Worm (Caenorhabditis elegans): Measurements from ENCODE around the gene wht-4.

wht-4 gene

DNA sequence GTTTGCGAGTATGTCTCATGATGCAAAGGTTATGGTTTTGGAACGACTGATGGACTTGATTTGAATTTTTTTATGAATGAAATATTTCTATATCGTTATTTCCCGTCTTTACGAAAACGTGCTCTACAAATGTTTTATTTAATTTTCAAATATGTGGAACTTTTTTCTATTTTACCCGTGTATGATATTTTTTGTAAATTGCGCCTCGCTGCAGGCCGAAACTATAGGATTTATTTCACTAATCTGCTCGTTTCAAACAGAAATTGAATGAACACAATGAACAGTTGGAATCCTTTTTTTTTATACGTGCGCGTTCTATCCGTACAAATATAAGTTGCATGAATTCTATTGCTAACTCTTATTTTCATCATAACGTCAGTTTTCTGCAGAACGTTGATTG lies 19.2 kb downstream of the wht-4 start, which contains the start of gene btb-18:
Gene btb-18 (plus strand): TSS at position 301 of the 400 bp plus-strand sequence.
- TF ChIP-seq bed-3 (GFP tag; optimal IDR thresholded peaks at IDR 0.05), result no peak
- TF ChIP-seq unc-120 (tag; optimal IDR thresholded peaks at IDR 0.05; ENCODE audit: poor library complexity, severe bottlenecking), result no peak
- TF ChIP-seq nhr-237 (tag; optimal IDR thresholded peaks at IDR 0.05), result no peak
- TF ChIP-seq tbx-8 (GFP tag; optimal IDR thresholded peaks at IDR 0.05), result no peak
- no peak for TF ChIP-seq unc-62 (GFP tag; optimal IDR thresholded peaks at IDR 0.05)
- TF ChIP-seq elt-1 (tag; optimal IDR thresholded peaks at IDR 0.05; ENCODE audit: borderline replicate concordance, insufficient read depth), result no peak
- TF ChIP-seq sem-2 (GFP tag; optimal IDR thresholded peaks at IDR 0.05), result no peak
- no peak for TF ChIP-seq lsy-2 (tag; optimal IDR thresholded peaks at IDR 0.05)
- TF ChIP-seq nhr-12 (tag; optimal IDR thresholded peaks at IDR 0.05), result no peak
- TF ChIP-seq M03D4.4 (tag; optimal IDR thresholded peaks at IDR 0.05), result no peak
- no peak for TF ChIP-seq blmp-1 (tag; optimal IDR thresholded peaks at IDR 0.05)
- no peak for TF ChIP-seq ces-1 (GFP tag; optimal IDR thresholded peaks at IDR 0.05)
- no peak for TF ChIP-seq snpc-4 (tag; optimal IDR thresholded peaks at IDR 0.05)
- no peak for TF ChIP-seq pha-4 (tag; optimal IDR thresholded peaks at IDR 0.05)
- TF ChIP-seq unc-39 (tag; optimal IDR thresholded peaks at IDR 0.05), result no peak
- no peak for TF ChIP-seq nhr-28 (tag; optimal IDR thresholded peaks at IDR 0.05)
- TF ChIP-seq ztf-11 (tag; optimal IDR thresholded peaks at IDR 0.05), result no peak
- TF ChIP-seq cnd-1 (tag; optimal IDR thresholded peaks at IDR 0.05), result no peak
- TF ChIP-seq mls-2 (tag; optimal IDR thresholded peaks at IDR 0.05), result no peak

DNA sequence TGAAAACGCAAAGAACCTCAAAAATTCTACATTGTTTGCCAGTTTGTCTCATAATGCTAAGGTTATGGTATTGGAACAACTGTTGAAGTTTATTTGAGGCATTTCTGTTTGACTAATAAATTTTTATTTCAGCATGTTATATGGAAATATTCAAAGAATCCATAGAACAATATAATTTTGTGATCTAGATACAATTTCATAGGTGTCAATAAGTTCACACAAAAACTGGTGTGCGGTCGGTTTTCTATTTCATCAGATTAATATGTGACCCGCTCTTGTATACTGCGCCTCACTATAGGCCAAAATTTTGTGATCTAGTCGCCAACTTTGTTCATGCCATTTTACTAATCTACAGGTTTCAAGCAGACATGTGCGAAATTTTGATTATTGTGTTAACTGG lies 20.7 kb downstream of the wht-4 start, which contains the start of gene btb-22:
Gene btb-22 (plus strand): TSS at position 301 of the 400 bp plus-strand sequence.
- no peak for TF ChIP-seq unc-120 (tag; optimal IDR thresholded peaks at IDR 0.05; ENCODE audit: poor library complexity, severe bottlenecking)
- no peak for TF ChIP-seq snpc-4 (tag; optimal IDR thresholded peaks at IDR 0.05)
- TF ChIP-seq mep-1 (tag; optimal IDR thresholded peaks at IDR 0.05), result no peak
- TF ChIP-seq lin-32 (GFP tag; optimal IDR thresholded peaks at IDR 0.05), result no peak
- no peak for TF ChIP-seq cnd-1 (tag; optimal IDR thresholded peaks at IDR 0.05)
- no peak for TF ChIP-seq hlh-1 (tag; optimal IDR thresholded peaks at IDR 0.05)
- TF ChIP-seq ces-1 (GFP tag; optimal IDR thresholded peaks at IDR 0.05), result no peak
- no peak for TF ChIP-seq M03D4.4 (tag; optimal IDR thresholded peaks at IDR 0.05)
- no peak for TF ChIP-seq lsy-2 (tag; optimal IDR thresholded peaks at IDR 0.05)
- TF ChIP-seq ceh-43 (GFP tag; optimal IDR thresholded peaks at IDR 0.05), result no peak
- TF ChIP-seq flh-1 (GFP tag; optimal IDR thresholded peaks at IDR 0.05), result no peak
- TF ChIP-seq unc-62 (GFP tag; optimal IDR thresholded peaks at IDR 0.05), result no peak
- no peak for TF ChIP-seq bed-3 (GFP tag; optimal IDR thresholded peaks at IDR 0.05)
- TF ChIP-seq mab-5 (tag; optimal IDR thresholded peaks at IDR 0.05), result no peak
- no peak for TF ChIP-seq ham-2 (GFP tag; optimal IDR thresholded peaks at IDR 0.05)

DNA sequence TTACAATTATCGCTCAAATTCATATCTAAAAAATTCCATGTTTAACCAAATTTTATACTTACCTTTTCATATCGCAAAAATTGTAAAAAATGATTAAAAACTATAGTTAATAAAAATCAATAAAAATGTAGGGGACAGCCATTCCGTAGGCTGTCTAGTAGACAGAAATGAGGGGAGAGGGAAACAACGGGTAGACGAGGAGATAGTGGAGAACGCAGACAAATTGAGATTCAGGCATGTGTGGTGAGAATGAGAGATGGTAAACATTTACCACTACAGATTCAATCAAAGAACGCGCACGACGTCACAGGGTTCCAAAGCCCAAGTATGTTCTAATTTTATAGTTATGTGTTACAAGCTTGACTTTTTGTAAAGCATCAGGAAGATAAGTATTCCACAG lies 24.8 kb downstream of the wht-4 start:
- TF ChIP-seq cnd-1 (tag; optimal IDR thresholded peaks at IDR 0.05) (no peak), M03D4.4 (tag; optimal IDR thresholded peaks at IDR 0.05) (no peak), nhr-237 (tag; optimal IDR thresholded peaks at IDR 0.05) (no peak), flh-1 (GFP tag; optimal IDR thresholded peaks at IDR 0.05) (no peak), drap-1 (GFP tag; optimal IDR thresholded peaks at IDR 0.05) (no peak), pha-4 (tag; optimal IDR thresholded peaks at IDR 0.05) (peak; percentile 21), ces-1 (GFP tag; optimal IDR thresholded peaks at IDR 0.05) (peak; percentile 45)

DNA sequence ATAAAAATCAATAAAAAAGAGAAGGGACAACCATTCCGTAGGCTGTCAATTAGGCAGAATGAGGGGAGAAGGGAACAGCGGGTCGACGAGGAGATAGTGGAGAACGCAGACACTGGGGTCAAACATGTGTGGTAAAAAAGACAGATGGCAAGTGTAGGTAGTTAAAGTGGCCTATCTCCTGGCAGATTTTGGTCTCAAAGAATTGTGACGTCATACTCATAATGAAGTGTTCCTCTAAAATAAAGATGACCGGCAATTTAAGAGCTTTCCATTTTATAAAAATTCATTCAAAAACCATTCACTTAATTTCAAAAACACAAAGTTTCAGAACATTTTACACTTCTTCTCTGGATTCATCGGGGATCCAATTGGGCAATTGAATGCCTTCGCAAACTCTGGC lies 31.2 kb downstream of the wht-4 start:
- TF ChIP-seq zip-8 (tag; optimal IDR thresholded peaks at IDR 0.05) (peak; percentile 80), lin-32 (GFP tag; optimal IDR thresholded peaks at IDR 0.05) (peak; percentile 44), cnd-1 (tag; optimal IDR thresholded peaks at IDR 0.05) (peak; percentile 60)

DNA sequence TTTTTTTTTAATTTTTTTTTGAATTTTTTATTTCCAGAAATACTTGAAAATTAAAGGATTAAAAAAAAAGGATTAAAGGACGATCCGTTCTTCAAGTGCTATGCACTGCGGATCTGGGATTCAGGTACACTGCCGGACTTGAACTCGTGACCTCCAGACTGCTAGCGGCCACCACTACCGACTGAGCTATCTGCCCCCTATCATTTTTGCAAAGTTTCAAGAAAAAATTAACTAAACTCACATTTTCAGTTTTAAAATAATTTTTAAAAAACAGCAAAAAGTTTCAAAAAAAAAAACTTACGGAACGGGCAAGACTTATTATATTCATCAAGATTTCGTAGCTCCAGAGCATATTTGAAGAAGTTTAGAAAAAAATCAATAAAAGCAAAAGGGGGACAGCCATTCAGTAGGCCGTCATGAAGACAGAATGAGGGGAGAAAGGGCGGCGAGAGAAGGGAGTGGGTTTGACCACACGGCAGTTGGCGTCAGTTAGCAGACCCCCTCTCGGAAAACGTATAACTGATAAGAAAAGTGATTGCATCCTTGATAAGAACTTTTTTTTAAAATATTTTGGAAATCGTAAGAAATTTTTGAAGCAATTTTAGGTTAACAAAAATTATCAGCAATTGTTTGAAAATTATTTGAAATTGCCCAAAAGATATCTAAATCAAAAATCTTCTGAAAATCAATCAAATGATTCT lies 32.4 kb downstream of the wht-4 start:
- TF ChIP-seq unc-120 (tag; optimal IDR thresholded peaks at IDR 0.05; ENCODE audit: poor library complexity, severe bottlenecking), result peak; percentile 4
- TF ChIP-seq unc-39 (tag; optimal IDR thresholded peaks at IDR 0.05), result no peak
- TF ChIP-seq snpc-4 (tag; optimal IDR thresholded peaks at IDR 0.05), result no peak
- TF ChIP-seq blmp-1 (tag; optimal IDR thresholded peaks at IDR 0.05), result no peak
- TF ChIP-seq hlh-1 (tag; optimal IDR thresholded peaks at IDR 0.05), result peak; percentile 72

DNA sequence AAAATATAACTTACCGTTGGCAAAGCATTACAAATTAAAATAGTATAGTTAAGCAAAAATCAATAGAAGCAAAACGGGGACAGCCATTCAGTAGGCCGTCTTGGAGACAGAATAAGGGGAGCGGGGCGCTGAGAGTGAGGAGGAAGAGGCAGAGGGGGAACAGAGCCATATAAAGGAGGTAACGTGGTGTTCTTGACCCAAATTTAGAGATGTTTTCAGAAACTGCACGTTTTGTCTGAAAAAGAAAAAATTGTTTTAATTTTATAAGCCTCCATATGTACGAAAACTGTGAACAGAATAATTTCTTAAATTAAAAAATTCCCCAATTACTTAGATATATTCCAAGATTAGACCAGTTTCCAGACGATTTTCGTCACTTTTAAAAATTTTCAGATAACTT lies 34.7 kb downstream of the wht-4 start, which contains the start of gene F39E9.6:
Gene F39E9.6 (minus strand): TSS at position 101 of the 400 bp plus-strand sequence.
- TF ChIP-seq zip-8 (tag; optimal IDR thresholded peaks at IDR 0.05), result no peak
- TF ChIP-seq drap-1 (GFP tag; optimal IDR thresholded peaks at IDR 0.05), result no peak
- no peak for TF ChIP-seq ceh-39 (tag; optimal IDR thresholded peaks at IDR 0.05)
- TF ChIP-seq nhr-237 (tag; optimal IDR thresholded peaks at IDR 0.05), result no peak
- TF ChIP-seq blmp-1 (tag; optimal IDR thresholded peaks at IDR 0.05), result no peak
